Worm (Caenorhabditis elegans) whole organism, young adult: ENCODE data around the gene pbs-3.

Source experiments
- B0035.1 ChIP-seq: sonication (generic microtip); optimal IDR thresholded peaks from 2 replicates; lab custom pipeline; 2016; ENCODE audit warnings: missing genetic modification characterization, mild to moderate bottlenecking, missing compliant biosample characterization, missing genotype, missing genetic modification reagents
- D2030.7 ChIP-seq: fragments of 200-800 bp; sonication (Bioruptor generic); IDR thresholded peaks from 2 replicates; pipeline ENCODE4 v1.3.6; 2022; ENCODE audit warnings: missing genetic modification reagents, missing genetic modification characterization, missing compliant biosample characterization
- F33H1.4 ChIP-seq: fragments of 200-800 bp; sonication (Bioruptor generic); IDR thresholded peaks from 2 replicates; pipeline ENCODE4 v1.3.6; 2022; ENCODE audit warnings: missing genetic modification reagents, missing genetic modification characterization, missing compliant biosample characterization
- T26A5.8 ChIP-seq: sonication (generic microtip); optimal IDR thresholded peaks from 2 replicates; lab custom pipeline; 2016; ENCODE audit warnings: missing genetic modification characterization, missing compliant biosample characterization
- Y56A3A.18 ChIP-seq: fragments of 200-800 bp; sonication (Bioruptor generic); IDR thresholded peaks from 2 replicates; pipeline ENCODE4 v1.3.6; 2022; ENCODE audit warnings: missing genetic modification reagents, missing genetic modification characterization, missing compliant biosample characterization
- Y67H2A.10 ChIP-seq: fragments of 200-800 bp; sonication (Bioruptor generic); conservative IDR thresholded peaks from 2 replicates; pipeline ENCODE4 v1.3.6; 2022; ENCODE audit warnings: missing genetic modification reagents, missing genetic modification characterization, missing compliant biosample characterization
- aptf-3 ChIP-seq: fragments of 200-800 bp; sonication (Bioruptor generic); IDR thresholded peaks from 2 replicates; pipeline ENCODE4 v1.3.6; 2022; ENCODE audit warnings: missing genetic modification characterization, missing compliant biosample characterization
- attf-5 ChIP-seq: fragments of 200-800 bp; sonication (Bioruptor generic); optimal IDR thresholded peaks from 2 replicates; lab custom pipeline; 2018; ENCODE audit warnings: mild to moderate bottlenecking, missing genetic modification characterization, missing compliant biosample characterization
- cebp-2 ChIP-seq: fragments of 200-800 bp; sonication (Bioruptor generic); IDR thresholded peaks from 2 replicates; pipeline ENCODE4 v1.3.6; 2022; ENCODE audit warnings: missing genetic modification characterization, missing compliant biosample characterization
- ceh-100 ChIP-seq: fragments of 200-800 bp; sonication (Bioruptor generic); IDR thresholded peaks from 2 replicates; pipeline ENCODE4 v1.3.6; 2022; ENCODE audit warnings: missing genetic modification reagents, missing genetic modification characterization, missing compliant biosample characterization
- ceh-27 ChIP-seq: fragments of 200-800 bp; sonication (Bioruptor generic); optimal IDR thresholded peaks from 2 replicates; lab custom pipeline; 2018; ENCODE audit warnings: mild to moderate bottlenecking, missing genetic modification characterization, moderate library complexity, missing compliant biosample characterization
- efl-1 ChIP-seq: fragments of 150-350 bp; optimal IDR thresholded peaks from 2 replicates; lab custom pipeline; 2014; ENCODE audit warnings: missing biosample characterization, missing genetic modification reagents, missing genetic modification characterization
- egrh-3 ChIP-seq: fragments of 200-800 bp; sonication (Bioruptor generic); IDR thresholded peaks from 2 replicates; pipeline ENCODE4 v1.3.6; 2022; ENCODE audit warnings: missing genetic modification reagents, missing genetic modification characterization, missing compliant biosample characterization
- ekl-4 ChIP-seq: fragments of 200-800 bp; sonication (Bioruptor generic); IDR thresholded peaks from 2 replicates; pipeline ENCODE4 v1.3.6; 2022; ENCODE audit warnings: missing genetic modification reagents, missing genetic modification characterization, missing compliant biosample characterization
- hlh-26 ChIP-seq: fragments of 200-800 bp; sonication (Bioruptor generic); conservative IDR thresholded peaks from 2 replicates; pipeline ENCODE4 v1.3.6; 2022; ENCODE audit warnings: missing genetic modification reagents, missing genetic modification characterization, missing compliant biosample characterization
- hmg-20 ChIP-seq: fragments of 200-800 bp; sonication (Bioruptor generic); IDR thresholded peaks from 2 replicates; pipeline ENCODE4 v1.3.6; 2022; ENCODE audit warnings: missing genetic modification reagents, missing genetic modification characterization, missing compliant biosample characterization
- hrde-1 ChIP-seq: sonication (generic microtip); optimal IDR thresholded peaks from 2 replicates; lab custom pipeline; 2016; ENCODE audit warnings: missing genetic modification characterization, mild to moderate bottlenecking, missing compliant biosample characterization, moderate library complexity, missing genotype, missing genetic modification reagents, borderline replicate concordance
- hsf-1 ChIP-seq: fragments of 200-800 bp; sonication (Bioruptor generic); IDR thresholded peaks from 2 replicates; pipeline ENCODE4 v1.3.6; 2022; ENCODE audit warnings: missing genetic modification reagents, missing genetic modification characterization, missing compliant biosample characterization
- lin-35 ChIP-seq, 3 experiments: fragments of 150-350 bp in 2 of 3; sonication (generic microtip) in 1 of 3; optimal IDR thresholded peaks; 2 replicates each; lab custom pipeline; 2014 to 2018; ENCODE audit warnings: missing biosample characterization in 3 of 3, missing genetic modification characterization in 3 of 3, missing genetic modification reagents in 3 of 3
- lin-40 ChIP-seq: sonication (generic microtip); optimal IDR thresholded peaks from 2 replicates; lab custom pipeline; 2016; ENCODE audit warnings: missing genetic modification characterization, mild to moderate bottlenecking, missing compliant biosample characterization, missing genotype, missing genetic modification reagents
- lin-54 ChIP-seq: fragments of 200-800 bp; sonication (Bioruptor generic); optimal IDR thresholded peaks from 2 replicates; lab custom pipeline; 2018; ENCODE audit warnings: mild to moderate bottlenecking, missing genetic modification characterization, missing compliant biosample characterization
- lir-1 ChIP-seq: fragments of 200-800 bp; sonication (Bioruptor generic); conservative IDR thresholded peaks from 2 replicates; pipeline ENCODE4 v1.3.6; 2022; ENCODE audit warnings: missing genetic modification reagents, missing genetic modification characterization, missing compliant biosample characterization
- lsy-27 ChIP-seq: sonication (generic microtip); optimal IDR thresholded peaks from 2 replicates; lab custom pipeline; 2017; ENCODE audit warnings: missing genetic modification characterization, mild to moderate bottlenecking, missing compliant biosample characterization, antibody characterized with exemption, missing genotype, borderline replicate concordance; ENCODE audit not compliant: insufficient read depth
- madf-8 ChIP-seq: fragments of 200-800 bp; sonication (Bioruptor generic); conservative IDR thresholded peaks from 2 replicates; pipeline ENCODE4 v1.3.6; 2022; ENCODE audit warnings: missing genetic modification reagents, missing genetic modification characterization, missing compliant biosample characterization
- mcd-1 ChIP-seq: fragments of 200-800 bp; sonication (Bioruptor generic); IDR thresholded peaks from 2 replicates; pipeline ENCODE4 v1.3.6; 2022; ENCODE audit warnings: missing genetic modification reagents, missing genetic modification characterization, missing compliant biosample characterization
- mel-28 ChIP-seq: sonication (generic microtip); optimal IDR thresholded peaks from 2 replicates; lab custom pipeline; 2016; ENCODE audit warnings: borderline replicate concordance, mild to moderate bottlenecking, missing genetic modification characterization, missing compliant biosample characterization
- mes-4 ChIP-seq: sonication (generic microtip); optimal IDR thresholded peaks from 2 replicates; lab custom pipeline; 2016; ENCODE audit warnings: missing genotype, missing genetic modification characterization, missing compliant biosample characterization
- nhr-27 ChIP-seq: fragments of 200-800 bp; sonication (Bioruptor generic); optimal IDR thresholded peaks from 2 replicates; lab custom pipeline; 2018; ENCODE audit warnings: mild to moderate bottlenecking, missing genetic modification characterization, moderate library complexity, missing compliant biosample characterization
- nhr-90 ChIP-seq: sonication (generic microtip); optimal IDR thresholded peaks from 2 replicates; lab custom pipeline; 2016; ENCODE audit warnings: missing genotype, mild to moderate bottlenecking, missing genetic modification characterization, missing compliant biosample characterization
- pbrm-1 ChIP-seq: fragments of 200-800 bp; sonication (Bioruptor generic); IDR thresholded peaks from 2 replicates; pipeline ENCODE4 v1.3.6; 2022; ENCODE audit warnings: missing genetic modification reagents, missing genetic modification characterization, missing compliant biosample characterization
- rcor-1 ChIP-seq: fragments of 200-800 bp; sonication (Bioruptor generic); IDR thresholded peaks from 2 replicates; pipeline ENCODE4 v1.3.6; 2022; ENCODE audit warnings: missing genetic modification reagents, missing genetic modification characterization, missing compliant biosample characterization
- rec-8 ChIP-seq, 2 experiments: sonication (generic microtip); optimal IDR thresholded peaks; 2 replicates each; lab custom pipeline; 2016; ENCODE audit warnings: mild to moderate bottlenecking in 2 of 2, missing genetic modification characterization in 2 of 2, missing genetic modification reagents in 2 of 2, missing genotype in 2 of 2, missing biosample characterization in 1 of 2, missing compliant biosample characterization in 1 of 2, moderate library complexity in 1 of 2
- snpc-1.1 ChIP-seq: sonication (generic microtip); optimal IDR thresholded peaks from 2 replicates; lab custom pipeline; 2017; ENCODE audit warnings: missing genetic modification characterization, mild to moderate bottlenecking, missing compliant biosample characterization, antibody characterized with exemption, moderate library complexity, missing genotype, missing genetic modification reagents; ENCODE audit not compliant: insufficient read depth
- snpc-1.3 ChIP-seq: sonication (generic microtip); optimal IDR thresholded peaks from 2 replicates; lab custom pipeline; 2017; ENCODE audit warnings: missing genetic modification characterization, mild to moderate bottlenecking, missing compliant biosample characterization, antibody characterized with exemption, moderate library complexity, missing genotype, missing genetic modification reagents; ENCODE audit not compliant: insufficient read depth
- sptf-2 ChIP-seq: fragments of 200-800 bp; sonication (Bioruptor generic); optimal IDR thresholded peaks from 2 replicates; lab custom pipeline; 2018; ENCODE audit warnings: mild to moderate bottlenecking, missing genetic modification characterization, missing compliant biosample characterization
- tbp1 ChIP-seq: fragments of 200-800 bp; sonication (Bioruptor generic); optimal IDR thresholded peaks from 2 replicates; lab custom pipeline; 2018; ENCODE audit warnings: mild to moderate bottlenecking, missing genetic modification characterization, missing compliant biosample characterization
- tlf-1 ChIP-seq: fragments of 200-800 bp; sonication (Bioruptor generic); optimal IDR thresholded peaks from 2 replicates; lab custom pipeline; 2018; ENCODE audit warnings: mild to moderate bottlenecking, missing genetic modification characterization, missing compliant biosample characterization
- zfh-2 ChIP-seq: fragments of 200-800 bp; sonication (Bioruptor generic); conservative IDR thresholded peaks from 2 replicates; pipeline ENCODE4 v1.3.6; 2022; ENCODE audit warnings: missing genetic modification reagents, missing genetic modification characterization, missing compliant biosample characterization
- zim-3 ChIP-seq: sonication (generic microtip); optimal IDR thresholded peaks from 2 replicates; lab custom pipeline; 2017; ENCODE audit warnings: mild to moderate bottlenecking, missing genetic modification characterization, moderate library complexity, missing compliant biosample characterization
- ztf-22 ChIP-seq: fragments of 200-800 bp; sonication (Bioruptor generic); optimal IDR thresholded peaks from 2 replicates; lab custom pipeline; 2018; ENCODE audit warnings: mild to moderate bottlenecking, missing genetic modification characterization, moderate library complexity, missing compliant biosample characterization
- ztf-3 ChIP-seq: fragments of 200-800 bp; sonication (Bioruptor generic); optimal IDR thresholded peaks from 2 replicates; lab custom pipeline; 2018; ENCODE audit warnings: mild to moderate bottlenecking, missing genetic modification characterization, missing compliant biosample characterization

pbs-3 gene

ce11 chrII:4914214-4914613 is 41.0 kb downstream of the pbs-3 start, which contains the start of gene R05F9.11 (continued):
- TF ChIP-seq lir-1, result no peak
- TF ChIP-seq pbrm-1 (GFP tag; lab: Robert Waterston, UW), result no peak
- TF ChIP-seq lin-40 (tag; lab: Kevin White, UChicago), result no peak
- no peak for TF ChIP-seq mes-4 (tag; lab: Kevin White, UChicago)
- no peak for TF ChIP-seq Y67H2A.10 (GFP tag; lab: Robert Waterston, UW)
- TF ChIP-seq mcd-1, result 0 out of 2 replicates have a peak, but pooled peaks have one; percentile 18
- no peak for TF ChIP-seq zim-3 (tag; lab: Kevin White, UChicago)
- no peak for TF ChIP-seq cebp-2 (GFP tag; lab: Robert Waterston, UW)
- TF ChIP-seq lin-54 (GFP tag; lab: Kevin White, UChicago), result peak; percentile 45
- TF ChIP-seq hrde-1, result no peak
- no peak for TF ChIP-seq ekl-4 (GFP tag; lab: Robert Waterston, UW)
- TF ChIP-seq rcor-1 (GFP tag; lab: Robert Waterston, UW), result 0 out of 2 replicates have a peak, but pooled peaks have one; percentile 11
- TF ChIP-seq snpc-1.3 (tag; lab: Kevin White, UChicago), result no peak
- no peak for TF ChIP-seq ceh-100
- no peak for TF ChIP-seq snpc-1.1 (tag; lab: Kevin White, UChicago)
- no peak for TF ChIP-seq mel-28
- peak; percentile 27 for TF ChIP-seq efl-1 (GFP tag; lab: Kevin White, UChicago)
- no peak for TF ChIP-seq sptf-2 (GFP tag; lab: Kevin White, UChicago)
- no peak for TF ChIP-seq ztf-3 (GFP tag; lab: Kevin White, UChicago)
- TF ChIP-seq hlh-26 (GFP tag; lab: Robert Waterston, UW), result no peak
- TF ChIP-seq nhr-90 (tag; lab: Kevin White, UChicago), result no peak
- TF ChIP-seq D2030.7 (GFP tag; lab: Robert Waterston, UW), result peak; percentile 66
- peak; percentile 42 for TF ChIP-seq tbp1 (GFP tag; lab: Kevin White, UChicago)
- TF ChIP-seq rec-8 (tag; optimal IDR thresholded peaks at IDR 0.05; lab: Kevin White, UChicago), result no peak
- no peak for TF ChIP-seq B0035.1 (tag; lab: Kevin White, UChicago)
- TF ChIP-seq zfh-2 (GFP tag; lab: Robert Waterston, UW), result no peak
- TF ChIP-seq aptf-3 (GFP tag; lab: Robert Waterston, UW), result no peak
- no peak for TF ChIP-seq egrh-3 (GFP tag; lab: Robert Waterston, UW)
- TF ChIP-seq nhr-27 (tag; lab: Kevin White, UChicago), result no peak
- TF ChIP-seq hmg-20, result no peak
- TF ChIP-seq lsy-27, result no peak
- 0 out of 2 replicates have a peak, but pooled peaks have one; percentile 40 for TF ChIP-seq hsf-1 (GFP tag; lab: Robert Waterston, UW)
- no peak for TF ChIP-seq lin-35 (GFP tag; optimal IDR thresholded peaks at IDR 0.05; lab: Kevin White, UChicago)
- peak; percentile 4 for TF ChIP-seq tlf-1 (GFP tag; lab: Kevin White, UChicago)
- TF ChIP-seq madf-8, result peak; percentile 87
- TF ChIP-seq attf-5 (GFP tag; lab: Kevin White, UChicago), result no peak
- no peak for TF ChIP-seq ceh-27 (GFP tag; lab: Kevin White, UChicago)
- no peak for TF ChIP-seq ztf-22 (GFP tag; lab: Kevin White, UChicago)
- TF ChIP-seq F33H1.4 (GFP tag; lab: Robert Waterston, UW), result peak; percentile 95
- TF ChIP-seq T26A5.8, result no peak
- no peak for TF ChIP-seq Y56A3A.18 (GFP tag; lab: Robert Waterston, UW)
